Worm (Caenorhabditis elegans): ENCODE measurements around the gene nhr-272.

Gene nhr-272

ce11 chrX:12661091-12661526, 43.5 kb downstream of the nhr-272 start (continued):
- TF ChIP-seq nhr-47 (tag; optimal IDR thresholded peaks at IDR 0.05) (peak; percentile 67), isw-1 (GFP tag; IDR thresholded peaks at IDR 0.05) (no peak), skn-1 (tag; optimal IDR thresholded peaks at IDR 0.05) (peak; percentile 39), nhr-77 (tag; optimal IDR thresholded peaks at IDR 0.05) (peak; percentile 48), aly-2 (tag; optimal IDR thresholded peaks at IDR 0.05) (no peak), mef-2 (tag; optimal IDR thresholded peaks at IDR 0.05) (no peak), ces-1 (GFP tag; optimal IDR thresholded peaks at IDR 0.05) (no peak), ztf-11 (tag; optimal IDR thresholded peaks at IDR 0.05) (peak in 1 of 2 experiments; percentile 21), ceh-88 (GFP tag; IDR thresholded peaks at IDR 0.05) (no peak), F16B12.6 (tag; optimal IDR thresholded peaks at IDR 0.05) (no peak), fkh-8 (tag; optimal IDR thresholded peaks at IDR 0.05) (no peak), ztf-4 (tag; optimal IDR thresholded peaks at IDR 0.05) (peak; percentile 7)

ce11 chrX:12659814-12660213, 44.8 kb downstream of the nhr-272 start, which contains the start of gene C02B4.3:
TSS of gene C02B4.3 (minus strand) at chrX:12659847.
- TF ChIP-seq lin-15B (tag; optimal IDR thresholded peaks at IDR 0.05), result no peak
- TF ChIP-seq unc-98 (GFP tag; IDR thresholded peaks at IDR 0.05), result no peak
- no peak for TF ChIP-seq irx-1 (tag; optimal IDR thresholded peaks at IDR 0.05)
- TF ChIP-seq ceh-8 (GFP tag; optimal IDR thresholded peaks at IDR 0.05), result no peak
- TF ChIP-seq nhr-77 (tag; optimal IDR thresholded peaks at IDR 0.05), result no peak
- no peak for TF ChIP-seq egl-13 (tag; optimal IDR thresholded peaks at IDR 0.05)
- TF ChIP-seq xbp-1 (tag; optimal IDR thresholded peaks at IDR 0.05), result no peak
- no peak for TF ChIP-seq vab-15 (tag; optimal IDR thresholded peaks at IDR 0.05)
- TF ChIP-seq nhr-11 (tag; optimal IDR thresholded peaks at IDR 0.05), result no peak

- TF ChIP-seq C04F5.9 (tag; optimal IDR thresholded peaks at IDR 0.05) (no peak), blmp-1 (tag; optimal IDR thresholded peaks at IDR 0.05) (peak; percentile 41)
Observed at ce11 chrX:12656420-12657033, 48.1 kb downstream of the nhr-272 start.

ce11 chrX:12655339-12655875, 49.2 kb downstream of the nhr-272 start:
- TF ChIP-seq fos-1 (tag; optimal IDR thresholded peaks at IDR 0.05) (no peak), unc-30 (tag; optimal IDR thresholded peaks at IDR 0.05) (no peak), hlh-4 (tag; optimal IDR thresholded peaks at IDR 0.05) (no peak), swsn-7 (tag; optimal IDR thresholded peaks at IDR 0.05) (no peak), C04F5.9 (tag; optimal IDR thresholded peaks at IDR 0.05) (no peak), nhr-84 (tag; optimal IDR thresholded peaks at IDR 0.05) (no peak), nhr-77 (tag; optimal IDR thresholded peaks at IDR 0.05) (no peak), nhr-76 (tag; optimal IDR thresholded peaks at IDR 0.05) (no peak), ceh-63 (GFP tag; optimal IDR thresholded peaks at IDR 0.05) (no peak), mef-2 (tag; optimal IDR thresholded peaks at IDR 0.05) (no peak), nhr-85 (tag) (no peak), grh-1 (GFP tag; IDR thresholded peaks at IDR 0.05) (no peak), alr-1 (tag; optimal IDR thresholded peaks at IDR 0.05; ENCODE audit: borderline replicate concordance) (no peak), nhr-12 (tag; optimal IDR thresholded peaks at IDR 0.05) (no peak)
